Worm (Caenorhabditis elegans) whole organism, L4 larva: ENCODE measurements around the gene T12B3.2.
A peak's percentile ranks its signal among the peaks of the same experiment; 100 is the strongest.
"Not testable (repeated sequence)": the region's sequence is repeated elsewhere in the genome, so short reads cannot be mapped to it uniquely, and the experiment has no call there.

ENCODE experiments used
- R02D3.7 ChIP-seq: fragments of 150-350 bp; sonication (generic microtip); optimal IDR thresholded peaks from 3 replicates; lab custom pipeline; 2014; ENCODE audit warnings: missing biosample characterization, missing genetic modification characterization
- T26A8.4 ChIP-seq: fragments of 200-800 bp; sonication (Bioruptor generic); IDR thresholded peaks from 2 replicates; pipeline ENCODE4 v1.3.6; 2022; ENCODE audit warnings: missing genetic modification characterization, missing compliant biosample characterization
- Y48G9A.11 ChIP-seq: fragments of 200-800 bp; sonication (Bioruptor generic); IDR thresholded peaks from 2 replicates; pipeline ENCODE4 v1.3.6; 2022; ENCODE audit warnings: missing genetic modification reagents, missing genetic modification characterization, missing compliant biosample characterization
- aly-2 ChIP-seq: sonication (generic microtip); optimal IDR thresholded peaks from 2 replicates; lab custom pipeline; 2018; ENCODE audit warnings: missing biosample characterization, missing genetic modification characterization
- ama-1 ChIP-seq: fragments of 150-350 bp; optimal IDR thresholded peaks from 2 replicates; lab custom pipeline; 2014; ENCODE audit warnings: inconsistent platforms, mixed read lengths
- attf-4 ChIP-seq: sonication (generic microtip); optimal IDR thresholded peaks from 3 replicates; lab custom pipeline; 2017; ENCODE audit warnings: missing biosample characterization, missing genetic modification characterization
- ceh-20 ChIP-seq: fragments of 200-800 bp; sonication (Bioruptor generic); IDR thresholded peaks from 2 replicates; pipeline ENCODE4 v1.3.6; 2022; ENCODE audit warnings: missing genetic modification reagents, missing genetic modification characterization, missing compliant biosample characterization
- ceh-28 ChIP-seq: fragments of 150-350 bp; optimal IDR thresholded peaks from 2 replicates; lab custom pipeline; 2014; ENCODE audit warnings: missing biosample characterization, missing genetic modification reagents, missing genetic modification characterization
- daf-16 ChIP-seq, 3 experiments: sonication (generic microtip); optimal IDR thresholded peaks; 2 replicates each; lab custom pipeline; 2016 to 2017; ENCODE audit warnings: missing genetic modification characterization in 3 of 3, missing genetic modification reagents in 3 of 3, mild to moderate bottlenecking in 2 of 3, missing compliant biosample characterization in 2 of 3, missing biosample characterization in 1 of 3, moderate library complexity in 1 of 3
- dmd-8 ChIP-seq: fragments of 200-800 bp; sonication (Bioruptor generic); IDR thresholded peaks from 2 replicates; pipeline ENCODE4 v1.3.6; 2022; ENCODE audit warnings: missing genetic modification characterization, missing compliant biosample characterization
- egl-43 ChIP-seq: fragments of 200-800 bp; sonication (Bioruptor generic); IDR thresholded peaks from 2 replicates; pipeline ENCODE4 v1.3.6; 2022; ENCODE audit warnings: missing genetic modification reagents, missing genetic modification characterization, missing compliant biosample characterization
- hlh-11 ChIP-seq: fragments of 200-800 bp; sonication (Bioruptor generic); optimal IDR thresholded peaks from 2 replicates; lab custom pipeline; 2018; ENCODE audit warnings: mild to moderate bottlenecking, missing genetic modification characterization, missing compliant biosample characterization
- lin-15B ChIP-seq: fragments of 150-350 bp; sonication (generic microtip); optimal IDR thresholded peaks from 3 replicates; lab custom pipeline; 2014; ENCODE audit warnings: missing biosample characterization, missing genetic modification characterization
- lin-29 ChIP-seq: fragments of 200-800 bp; sonication (Bioruptor generic); IDR thresholded peaks from 2 replicates; pipeline ENCODE4 v1.3.6; 2022; ENCODE audit warnings: missing genetic modification reagents, missing genetic modification characterization, missing compliant biosample characterization
- lsy-2 ChIP-seq, 2 experiments: fragments of 150-350 bp in 1 of 2; sonication (generic microtip) in 1 of 2; optimal IDR thresholded peaks; 2 replicates each; lab custom pipeline; 2014 to 2017; ENCODE audit warnings: missing biosample characterization in 2 of 2, missing genetic modification characterization in 2 of 2
- madf-5 ChIP-seq, 2 experiments: fragments of 200-800 bp; sonication (Bioruptor generic); IDR thresholded peaks; 2 replicates each; pipeline ENCODE4 v1.3.6; 2022; ENCODE audit warnings: missing compliant biosample characterization in 2 of 2, missing genetic modification characterization in 2 of 2
- madf-9 ChIP-seq: fragments of 200-800 bp; sonication (Bioruptor generic); conservative IDR thresholded peaks from 2 replicates; pipeline ENCODE4 v1.3.6; 2022; ENCODE audit warnings: missing genetic modification reagents, missing genetic modification characterization, missing compliant biosample characterization
- mdt-29 ChIP-seq: fragments of 200-800 bp; sonication (Bioruptor generic); IDR thresholded peaks from 2 replicates; pipeline ENCODE4 v1.3.6; 2022; ENCODE audit warnings: missing genetic modification reagents, missing genetic modification characterization, missing compliant biosample characterization
- mep-1 ChIP-seq: fragments of 150-350 bp; sonication (generic microtip); optimal IDR thresholded peaks from 3 replicates; lab custom pipeline; 2014; ENCODE audit warnings: missing biosample characterization, missing genetic modification characterization
- mes-2 ChIP-seq: sonication (generic microtip); optimal IDR thresholded peaks from 2 replicates; lab custom pipeline; 2016; ENCODE audit warnings: missing genotype, mild to moderate bottlenecking, missing genetic modification characterization, missing compliant biosample characterization; ENCODE audit not compliant: poor library complexity, severe bottlenecking
- mxl-2 ChIP-seq: fragments of 200-800 bp; sonication (Bioruptor generic); conservative IDR thresholded peaks from 2 replicates; pipeline ENCODE4 v1.3.6; 2022; ENCODE audit warnings: missing genetic modification reagents, missing genetic modification characterization, missing compliant biosample characterization
- mxl-3 ChIP-seq: fragments of 200-800 bp; sonication (Bioruptor generic); optimal IDR thresholded peaks from 2 replicates; lab custom pipeline; 2018; ENCODE audit warnings: mild to moderate bottlenecking, missing genetic modification characterization, missing compliant biosample characterization
- nhr-10 ChIP-seq: fragments of 150-350 bp; optimal IDR thresholded peaks from 2 replicates; lab custom pipeline; 2014; ENCODE audit warnings: missing biosample characterization, missing genetic modification characterization
- nhr-11 ChIP-seq: fragments of 150-350 bp; optimal IDR thresholded peaks from 2 replicates; lab custom pipeline; 2014; ENCODE audit warnings: missing biosample characterization, missing genetic modification characterization
- nhr-111 ChIP-seq: fragments of 200-800 bp; sonication (Bioruptor generic); optimal IDR thresholded peaks from 2 replicates; lab custom pipeline; 2018; ENCODE audit warnings: mild to moderate bottlenecking, missing genetic modification characterization, missing compliant biosample characterization
- nhr-42 ChIP-seq: fragments of 200-800 bp; sonication (Bioruptor generic); IDR thresholded peaks from 2 replicates; pipeline ENCODE4 v1.3.6; 2022; ENCODE audit warnings: missing genetic modification characterization, missing compliant biosample characterization
- nhr-77 ChIP-seq: fragments of 150-350 bp; optimal IDR thresholded peaks from 2 replicates; lab custom pipeline; 2014; ENCODE audit warnings: missing biosample characterization, missing genetic modification characterization
- rbr-2 ChIP-seq: sonication (generic microtip); optimal IDR thresholded peaks from 2 replicates; lab custom pipeline; 2016; ENCODE audit warnings: missing genotype, missing genetic modification characterization, missing compliant biosample characterization
- skn-1 ChIP-seq: fragments of 150-350 bp; optimal IDR thresholded peaks from 2 replicates; lab custom pipeline; 2014; ENCODE audit warnings: missing biosample characterization, missing genetic modification characterization
- snpc-1.2 ChIP-seq: fragments of 200-800 bp; sonication (Bioruptor generic); IDR thresholded peaks from 2 replicates; pipeline ENCODE4 v1.3.6; 2022; ENCODE audit warnings: missing genetic modification reagents, missing genetic modification characterization, missing compliant biosample characterization
- spr-3 ChIP-seq: fragments of 200-800 bp; sonication (Bioruptor generic); optimal IDR thresholded peaks from 2 replicates; lab custom pipeline; 2018; ENCODE audit warnings: mild to moderate bottlenecking, missing genetic modification characterization, missing compliant biosample characterization
- tra-1 ChIP-seq: fragments of 200-800 bp; sonication (Bioruptor generic); IDR thresholded peaks from 2 replicates; pipeline ENCODE4 v1.3.6; 2022; ENCODE audit warnings: missing genetic modification reagents, missing genetic modification characterization, missing compliant biosample characterization
- unc-62 ChIP-seq, 3 experiments: fragments of 150-350 bp in 1 of 3; sonication (generic microtip); optimal IDR thresholded peaks in 2 of 3; peaks in 1 of 3; 1 replicate in 1 of 3; 2 replicates in 2 of 3; lab custom pipeline; 2014 to 2017; ENCODE audit warnings: missing biosample characterization in 3 of 3, missing genetic modification characterization in 3 of 3, missing genetic modification reagents in 3 of 3, missing genotype in 1 of 3
- vab-7 ChIP-seq: fragments of 200-800 bp; sonication (Bioruptor generic); IDR thresholded peaks from 2 replicates; pipeline ENCODE4 v1.3.6; 2022; ENCODE audit warnings: missing genetic modification reagents, missing genetic modification characterization, missing compliant biosample characterization
- zag-1 ChIP-seq: fragments of 150-350 bp; optimal IDR thresholded peaks from 2 replicates; lab custom pipeline; 2014; ENCODE audit warnings: missing biosample characterization, missing genetic modification characterization
- zfp-2 ChIP-seq: sonication (generic microtip); optimal IDR thresholded peaks from 2 replicates; lab custom pipeline; 2016; ENCODE audit warnings: mild to moderate bottlenecking, missing genetic modification characterization, missing compliant biosample characterization
- zip-11 ChIP-seq: fragments of 200-800 bp; sonication (Bioruptor generic); IDR thresholded peaks from 2 replicates; pipeline ENCODE4 v1.3.6; 2022; ENCODE audit warnings: missing genetic modification characterization, missing compliant biosample characterization
- ztf-11 ChIP-seq: fragments of 150-350 bp; optimal IDR thresholded peaks from 2 replicates; lab custom pipeline; 2014; ENCODE audit warnings: missing biosample characterization, missing genetic modification characterization

T12B3.2 gene

ce11 chrIV:7344020-7344419, 32.6 kb upstream of the T12B3.2 start (continued):
- TF ChIP-seq nhr-10 (tag; lab: Kevin White, UChicago) (no peak), nhr-42 (GFP tag; lab: Robert Waterston, UW) (no peak), madf-9 (no peak), tra-1 (GFP tag; lab: Robert Waterston, UW) (peak; percentile 51; the same call in 1 of the 2 replicates), vab-7 (GFP tag; lab: Robert Waterston, UW) (peak; percentile 61; the same call in 1 of the 2 replicates), zip-11 (GFP tag; lab: Robert Waterston, UW) (0 out of 2 replicates have a peak, but pooled peaks have one; percentile 35), madf-5 (GFP tag; IDR thresholded peaks at IDR 0.05; lab: Robert Waterston, UW) (peak in 1 of 2 experiments; percentile 74; a peak in 1 of 4 replicates), zag-1 (tag; lab: Kevin White, UChicago) (no peak), ztf-11 (tag; lab: Kevin White, UChicago) (no peak), ama-1 (lab: Kevin White, UChicago) (no peak), snpc-1.2 (GFP tag; lab: Robert Waterston, UW) (peak; percentile 83), dmd-8 (GFP tag; lab: Robert Waterston, UW) (peak; percentile 82), nhr-77 (tag; lab: Kevin White, UChicago) (peak; percentile 6), egl-43 (GFP tag; lab: Robert Waterston, UW) (peak; percentile 88; the same call in 1 of the 2 replicates), rbr-2 (tag; lab: Kevin White, UChicago) (no peak), Y48G9A.11 (GFP tag; lab: Robert Waterston, UW) (peak; percentile 26; the same call in 1 of the 2 replicates), ceh-28 (tag; lab: Kevin White, UChicago) (no peak), mes-2 (no peak)

DNA sequence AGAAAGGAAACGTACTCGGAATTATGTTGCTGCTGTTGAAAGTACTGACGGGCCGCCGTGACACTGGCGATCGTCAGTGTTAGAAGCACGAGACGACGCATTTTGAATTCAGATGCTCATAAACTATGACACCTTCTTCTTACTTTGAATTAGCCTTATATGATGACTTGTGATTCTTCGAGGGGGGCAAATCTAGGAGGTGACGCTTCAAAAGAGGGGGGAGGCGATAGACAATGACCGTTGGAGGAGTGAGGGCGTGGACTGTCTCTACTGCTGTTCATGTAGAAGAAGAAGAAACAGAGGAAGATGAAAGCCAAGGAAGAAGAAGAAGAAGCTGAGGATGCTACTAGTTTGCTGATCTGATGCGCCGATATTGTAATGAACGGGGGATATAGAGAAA, 29.9 kb upstream of the T12B3.2 start, which contains the start of gene daf-42:
Gene daf-42 (minus strand): TSS at position 101 of the 400 bp plus-strand sequence.
- TF ChIP-seq lin-15B (no peak), mxl-2 (GFP tag; lab: Robert Waterston, UW) (no peak)
- TF ChIP-seq, all 104 proteins: peak for 0

DNA sequence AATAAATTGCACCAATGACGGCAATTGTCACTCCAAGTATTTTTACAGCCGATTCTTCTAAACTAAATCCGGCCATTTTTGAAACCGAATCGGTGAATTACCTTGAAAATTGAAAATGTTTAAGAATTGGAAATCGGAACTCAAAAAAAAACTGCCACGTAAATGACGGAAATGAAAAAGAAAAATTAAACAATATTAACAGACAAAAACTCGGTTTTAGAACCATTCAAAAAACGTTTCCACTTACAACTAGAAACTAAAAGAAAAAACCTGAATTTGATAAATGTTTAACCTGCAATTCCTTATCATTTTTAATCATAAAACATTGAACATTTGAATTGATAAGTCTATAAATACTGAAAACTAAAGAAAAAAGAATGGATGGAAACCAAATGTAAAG, 11.6 kb upstream of the T12B3.2 start, which contains the start of gene Y40C5A.4:
Gene Y40C5A.4 (minus strand): TSS at position 101 of the 400 bp plus-strand sequence.
- not testable (repeated sequence) for TF ChIP-seq mdt-29 (GFP tag; lab: Robert Waterston, UW); nhr-111; madf-5 (GFP tag; IDR thresholded peaks at IDR 0.05; lab: Robert Waterston, UW)

ce11 chrIV:7374847-7375246, 1.8 kb upstream of the T12B3.2 start, which contains the start of gene T12B3.3:
Gene T12B3.3 (plus strand): TSS chrIV:7375147.
- TF ChIP-seq aly-2 (tag; lab: Kevin White, UChicago); dmd-8 (GFP tag; lab: Robert Waterston, UW); tra-1 (GFP tag; lab: Robert Waterston, UW): not testable (repeated sequence)

- TF ChIP-seq tra-1 (GFP tag; lab: Robert Waterston, UW) (no peak), lin-29 (GFP tag; lab: Robert Waterston, UW) (no peak), zfp-2 (no peak), madf-5 (GFP tag; IDR thresholded peaks at IDR 0.05; lab: Robert Waterston, UW) (no peak), R02D3.7 (no peak), spr-3 (no peak), nhr-10 (tag; lab: Kevin White, UChicago) (no peak), mdt-29 (GFP tag; lab: Robert Waterston, UW) (no peak), zag-1 (tag; lab: Kevin White, UChicago) (no peak), attf-4 (tag; lab: Kevin White, UChicago) (no peak)
Observed at ce11 chrIV:7381754-7382153, 5.1 kb downstream of the T12B3.2 start, which contains the start of gene ptp-8. Gene ptp-8 (plus strand): TSS chrIV:7382054.

DNA sequence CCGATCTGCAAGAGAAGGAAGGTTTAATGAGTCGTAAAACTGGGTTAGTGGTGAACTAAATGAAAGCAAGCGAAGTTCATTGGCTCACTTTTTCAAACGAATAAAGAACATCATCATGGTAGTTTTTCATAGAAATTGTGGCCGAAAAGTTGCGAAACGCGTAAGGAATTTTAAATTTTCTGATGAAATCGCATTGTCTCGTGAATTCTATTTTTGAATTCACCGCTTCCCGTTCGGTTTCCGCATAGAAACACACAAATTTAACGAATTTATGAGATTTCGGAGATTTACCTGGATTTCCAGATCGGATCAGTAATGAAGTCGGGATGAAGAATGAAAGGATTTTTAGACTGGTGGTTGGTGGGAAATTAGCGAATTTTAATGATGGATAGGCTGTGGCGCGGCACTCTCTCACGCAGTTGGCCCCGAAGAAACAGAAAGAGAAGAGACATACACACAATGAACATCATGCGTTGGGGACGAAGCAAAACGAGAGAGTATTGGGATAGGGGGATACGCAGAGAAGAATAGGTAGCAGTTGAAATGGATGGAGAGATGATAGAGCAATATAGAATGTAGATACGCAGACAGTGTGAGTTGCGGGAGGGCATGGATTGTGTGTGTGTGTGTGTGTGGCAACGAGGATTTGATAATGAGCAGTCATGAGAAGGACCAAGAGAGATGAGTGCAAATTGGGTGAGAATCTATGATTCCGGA, 10.4 kb downstream of the T12B3.2 start:
- TF ChIP-seq T26A8.4 (GFP tag; lab: Robert Waterston, UW), result 0 out of 2 replicates have a peak, but pooled peaks have one; percentile 19
- TF ChIP-seq nhr-11 (tag; lab: Kevin White, UChicago), result peak; percentile 67
- TF ChIP-seq skn-1, result no peak
- no peak for TF ChIP-seq ceh-20 (GFP tag; lab: Robert Waterston, UW)
- TF ChIP-seq mep-1 (tag; lab: Kevin White, UChicago), result peak; percentile 67
- peak; percentile 49 to 62 for TF ChIP-seq lsy-2 (tag; optimal IDR thresholded peaks at IDR 0.05; lab: Kevin White, UChicago)
- no peak for TF ChIP-seq lin-15B
- peak; percentile 65 for TF ChIP-seq hlh-11 (tag; lab: Kevin White, UChicago)
- peak; percentile 46 for TF ChIP-seq mes-2
- peak; percentile 43 for TF ChIP-seq rbr-2 (tag; lab: Kevin White, UChicago)
- peak in 1 of 2 experiments; percentile 82 for TF ChIP-seq unc-62 (GFP tag; optimal IDR thresholded peaks at IDR 0.05 in 1 of 2; lab: Kevin White, UChicago)
- TF ChIP-seq unc-62 (tag; optimal IDR thresholded peaks at IDR 0.05; lab: Kevin White, UChicago), result no peak
- TF ChIP-seq daf-16 (GFP tag; optimal IDR thresholded peaks at IDR 0.05; lab: Kevin White, UChicago), result peak in 1 of 2 experiments; percentile 6
- no peak for TF ChIP-seq daf-16 (tag; optimal IDR thresholded peaks at IDR 0.05; lab: Kevin White, UChicago)
- TF ChIP-seq mxl-3 (GFP tag; lab: Kevin White, UChicago), result peak; percentile 73
